Worm (Caenorhabditis elegans): ENCODE measurements around the gene tag-267.

- TF ChIP-seq ces-1 (GFP tag; optimal IDR thresholded peaks at IDR 0.05), result no peak
- no peak for TF ChIP-seq nhr-76 (tag; optimal IDR thresholded peaks at IDR 0.05)
- no peak for TF ChIP-seq lin-32 (GFP tag; optimal IDR thresholded peaks at IDR 0.05)
- no peak for TF ChIP-seq tbx-8 (GFP tag; optimal IDR thresholded peaks at IDR 0.05)
- TF ChIP-seq nhr-237 (tag; optimal IDR thresholded peaks at IDR 0.05), result no peak
- no peak for TF ChIP-seq lin-13 (tag; optimal IDR thresholded peaks at IDR 0.05)
- no peak for TF ChIP-seq elt-3 (tag; optimal IDR thresholded peaks at IDR 0.05)
Measured at ce11 chrIII:644660-645059, 4.1 kb downstream of the tag-267 start.

Data from whole organism, mixed stage, embryonic.